Worm (Caenorhabditis elegans): ENCODE results near the gene C36B7.1.

Gene C36B7.1

DNA sequence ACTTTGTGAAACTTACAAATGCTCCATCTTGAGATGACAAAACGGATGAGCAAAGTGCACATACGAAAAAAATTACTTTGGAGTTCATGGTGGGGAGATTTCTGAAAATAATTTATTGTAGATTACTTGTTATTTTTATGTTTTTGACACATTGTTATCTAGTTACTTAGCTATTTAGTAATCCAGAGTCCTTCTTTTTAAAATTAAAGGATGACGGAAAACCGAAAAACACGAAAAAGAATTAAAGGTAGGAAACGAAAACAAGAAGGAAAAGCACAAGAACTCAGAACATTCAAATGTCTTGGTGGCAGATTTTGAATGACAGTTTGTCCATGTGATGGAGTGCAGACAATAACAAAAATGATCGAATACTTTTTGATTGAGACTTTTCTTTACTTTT is 4.2 kb downstream of the C36B7.1 start, which contains the start of gene hen-1:
TSS of gene hen-1 (minus strand) at position 101 of the 400 bp plus-strand sequence.
- TF ChIP-seq dao-5 (tag; optimal IDR thresholded peaks at IDR 0.05) (no peak), W03F9.2 (tag; optimal IDR thresholded peaks at IDR 0.05) (no peak), him-1 (tag; optimal IDR thresholded peaks at IDR 0.05) (no peak)

DNA sequence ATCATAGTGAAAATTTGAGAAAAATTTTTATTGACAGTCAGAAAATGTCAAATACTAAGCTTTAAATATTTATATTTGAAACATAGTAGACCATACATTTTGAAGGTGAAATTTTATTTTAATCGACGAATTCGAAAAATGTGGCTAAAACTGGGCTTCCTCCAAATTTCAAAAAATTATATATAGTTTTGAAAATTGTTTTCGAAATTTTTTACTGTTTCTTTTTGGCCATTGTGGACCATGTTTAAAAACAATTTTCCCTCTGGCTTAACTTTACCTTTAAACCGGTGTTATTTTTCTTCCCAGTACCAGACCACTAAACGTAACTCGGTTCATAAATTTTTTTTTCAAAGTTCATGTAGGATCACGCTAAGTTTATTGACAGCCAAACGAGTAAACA is 10.0 kb downstream of the C36B7.1 start:
- TF ChIP-seq W03F9.2 (tag; optimal IDR thresholded peaks at IDR 0.05) (no peak), dao-5 (tag; optimal IDR thresholded peaks at IDR 0.05) (no peak), him-1 (tag; optimal IDR thresholded peaks at IDR 0.05) (no peak)

DNA sequence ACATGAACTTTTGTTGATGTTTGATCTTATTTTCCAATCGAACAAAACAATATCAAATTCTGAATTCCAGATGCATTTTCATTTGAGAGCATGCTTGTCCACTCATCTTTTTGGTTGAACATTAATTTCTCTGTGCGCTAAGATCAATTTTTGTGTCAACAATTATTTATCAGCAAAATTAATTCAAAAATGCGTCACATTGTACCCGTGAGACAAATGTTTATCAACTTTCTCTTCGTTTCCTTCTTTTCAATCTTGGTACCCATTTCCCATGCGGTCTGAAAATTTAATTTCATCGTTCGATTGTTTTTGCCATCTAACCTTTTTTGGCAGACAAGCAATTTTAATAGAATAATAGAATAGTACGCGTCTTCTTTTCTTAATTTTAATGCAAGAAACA is 11.4 kb downstream of the C36B7.1 start:
- no peak for TF ChIP-seq dao-5 (tag; optimal IDR thresholded peaks at IDR 0.05)
- no peak for TF ChIP-seq W03F9.2 (tag; optimal IDR thresholded peaks at IDR 0.05)
- TF ChIP-seq him-1 (tag; optimal IDR thresholded peaks at IDR 0.05): no peak

DNA sequence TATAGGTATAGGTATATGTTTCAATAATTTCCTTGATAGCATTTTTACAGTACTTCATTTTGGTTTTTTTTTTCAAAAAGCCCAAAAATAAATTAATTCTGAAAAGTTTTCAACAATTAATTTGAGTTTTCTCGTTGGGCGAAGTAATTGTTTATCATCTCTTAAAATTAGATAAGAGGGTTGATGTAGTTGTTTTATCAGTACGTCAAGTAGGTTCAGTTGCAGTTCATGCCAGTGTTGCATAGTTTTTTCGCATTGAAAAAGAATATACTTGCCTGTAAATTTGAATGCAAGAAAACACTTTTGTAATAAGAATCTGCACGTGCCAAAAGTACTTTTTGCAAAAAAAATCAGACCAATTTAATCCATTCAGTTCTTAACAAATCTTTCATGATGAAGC is 12.5 kb downstream of the C36B7.1 start:
- TF ChIP-seq him-1 (tag; optimal IDR thresholded peaks at IDR 0.05) (no peak), W03F9.2 (tag; optimal IDR thresholded peaks at IDR 0.05) (no peak), dao-5 (tag; optimal IDR thresholded peaks at IDR 0.05) (no peak)

DNA sequence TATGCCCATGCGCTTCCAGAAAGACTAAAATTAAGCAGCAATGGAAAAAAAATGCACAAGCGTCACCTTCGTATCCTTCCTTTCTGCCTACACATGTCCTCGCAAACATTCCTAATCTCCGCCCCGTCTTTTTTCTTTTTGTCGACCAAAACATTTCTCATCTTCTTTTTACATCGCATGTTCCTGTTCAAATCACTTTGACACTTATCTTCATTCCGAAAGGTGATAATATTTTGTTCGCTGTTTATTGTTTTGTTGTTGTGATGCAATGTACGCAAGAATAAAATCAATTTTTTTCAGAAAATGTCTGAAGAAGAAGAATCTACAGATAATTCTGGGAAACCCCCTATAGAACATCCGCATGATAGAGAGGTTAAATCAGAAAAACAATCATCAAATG is 13.7 kb downstream of the C36B7.1 start, which contains the start of gene ist-1:
TSS of gene ist-1 (plus strand) at position 301 of the 400 bp plus-strand sequence.
- TF ChIP-seq W03F9.2 (tag; optimal IDR thresholded peaks at IDR 0.05): no peak

DNA sequence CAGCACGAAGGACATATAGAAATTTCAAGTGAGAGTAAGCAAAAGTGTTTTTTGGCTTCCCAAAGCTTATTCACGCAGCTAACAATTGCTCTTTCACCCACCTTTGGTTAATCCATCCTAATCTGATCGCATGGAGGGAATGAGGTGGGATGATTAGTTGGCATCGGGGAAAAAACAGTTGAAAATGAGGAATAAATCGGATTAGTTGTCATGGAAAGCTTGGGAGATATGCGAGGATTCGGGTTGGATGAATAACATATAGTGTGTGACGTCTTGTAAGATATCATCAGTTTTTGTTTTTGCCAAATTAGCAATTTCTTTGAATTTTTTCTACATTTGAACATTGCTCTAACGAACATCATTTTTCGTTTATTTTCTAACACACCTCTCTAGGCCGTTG is 15.9 kb downstream of the C36B7.1 start:
- no peak for TF ChIP-seq W03F9.2 (tag; optimal IDR thresholded peaks at IDR 0.05)
- no peak for TF ChIP-seq dao-5 (tag; optimal IDR thresholded peaks at IDR 0.05)
- TF ChIP-seq him-1 (tag; optimal IDR thresholded peaks at IDR 0.05): no peak

DNA sequence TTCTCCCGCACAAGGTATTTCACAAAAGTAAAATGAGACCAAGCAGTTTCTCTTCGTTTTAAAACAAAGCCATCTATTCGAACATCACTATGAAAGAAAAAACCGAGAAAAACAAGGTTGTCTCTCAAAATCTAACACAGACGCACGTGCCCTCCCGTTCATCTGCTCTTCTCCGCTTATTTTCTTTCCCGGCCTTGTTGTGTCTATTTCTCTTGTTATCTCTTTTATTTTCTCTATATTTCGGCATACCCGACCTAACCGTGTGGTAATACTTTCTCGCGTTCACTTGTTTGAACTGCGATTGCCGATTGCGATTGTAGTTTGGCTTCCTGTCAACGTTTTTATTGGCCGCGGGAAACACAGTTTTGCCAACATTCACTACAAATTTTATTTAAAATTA is 16.8 kb downstream of the C36B7.1 start:
- TF ChIP-seq W03F9.2 (tag; optimal IDR thresholded peaks at IDR 0.05): no peak
- no peak for TF ChIP-seq him-1 (tag; optimal IDR thresholded peaks at IDR 0.05)
- TF ChIP-seq dao-5 (tag; optimal IDR thresholded peaks at IDR 0.05): no peak

DNA sequence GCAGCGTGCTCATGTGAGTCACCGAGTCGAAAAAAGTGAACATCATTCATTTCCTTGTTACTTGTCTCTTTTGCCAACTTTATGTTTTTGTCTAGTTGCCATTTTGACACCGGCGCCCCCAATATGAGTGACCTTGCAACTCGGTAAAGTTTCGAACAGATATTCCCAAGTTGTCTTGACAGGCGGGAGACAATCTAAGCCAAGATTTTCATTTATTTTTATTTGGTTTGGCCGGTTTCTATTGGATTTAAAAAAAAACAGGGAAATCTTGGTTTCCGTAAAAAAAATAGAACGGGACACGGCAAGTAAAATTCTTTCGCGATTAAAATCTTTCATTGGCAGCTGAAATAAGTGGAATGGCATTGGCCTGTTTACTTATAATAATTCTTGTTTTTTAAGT is 18.5 kb downstream of the C36B7.1 start:
- no peak for TF ChIP-seq W03F9.2 (tag; optimal IDR thresholded peaks at IDR 0.05)
- TF ChIP-seq dao-5 (tag; optimal IDR thresholded peaks at IDR 0.05): no peak
- no peak for TF ChIP-seq him-1 (tag; optimal IDR thresholded peaks at IDR 0.05)

DNA sequence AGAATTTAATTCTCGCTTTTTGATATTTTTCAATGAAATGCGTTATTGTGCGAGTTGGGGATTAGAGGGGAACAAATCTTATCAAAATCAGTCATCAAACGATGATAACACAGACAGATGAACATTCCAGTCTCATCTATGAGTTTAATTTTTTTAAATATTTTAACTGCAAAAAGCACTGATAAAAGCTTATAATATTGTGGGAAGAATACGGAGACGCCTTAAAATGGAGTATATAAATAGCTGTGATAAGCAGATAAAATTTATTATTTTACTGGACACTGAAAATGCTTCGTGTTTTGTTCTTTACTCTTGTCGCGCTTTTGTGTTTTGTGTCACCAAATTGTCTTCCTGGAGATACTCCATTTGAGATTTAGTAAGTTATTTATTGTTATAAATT is 26.9 kb downstream of the C36B7.1 start, which contains the start of gene clec-86:
TSS of gene clec-86 (plus strand) at position 262 of the 400 bp plus-strand sequence.
- TF ChIP-seq W03F9.2 (tag; optimal IDR thresholded peaks at IDR 0.05): no peak
- TF ChIP-seq him-1 (tag; optimal IDR thresholded peaks at IDR 0.05): no peak
- TF ChIP-seq dao-5 (tag; optimal IDR thresholded peaks at IDR 0.05): no peak

DNA sequence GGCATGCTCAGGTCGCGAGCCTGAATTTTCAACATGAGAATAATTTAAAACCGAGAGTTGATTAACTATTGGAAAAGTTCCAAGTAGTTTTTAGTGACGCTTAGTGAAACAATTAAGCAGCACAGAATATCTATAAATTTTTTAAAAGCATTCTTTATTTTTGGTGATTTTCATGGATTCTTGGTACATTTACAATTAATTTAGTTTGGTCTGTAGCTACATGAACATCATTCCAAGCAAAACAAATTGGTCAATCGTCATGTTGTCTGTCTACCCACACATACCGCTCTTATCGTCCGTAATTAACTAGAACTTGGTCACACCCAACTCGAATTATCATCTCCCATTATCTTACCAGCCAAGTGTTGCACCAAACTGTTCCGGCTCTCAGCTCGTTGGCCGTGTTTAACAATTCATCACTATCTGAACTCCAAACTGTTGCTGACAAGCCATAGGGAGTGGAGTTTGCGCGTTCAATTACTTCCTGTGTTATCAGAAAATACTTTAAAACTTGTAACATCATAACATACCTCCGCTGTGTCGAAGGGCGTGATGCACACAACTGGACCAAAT is 28.1 kb downstream of the C36B7.1 start:
- TF ChIP-seq dao-5 (tag; optimal IDR thresholded peaks at IDR 0.05) (no peak), W03F9.2 (tag; optimal IDR thresholded peaks at IDR 0.05) (no peak)

DNA sequence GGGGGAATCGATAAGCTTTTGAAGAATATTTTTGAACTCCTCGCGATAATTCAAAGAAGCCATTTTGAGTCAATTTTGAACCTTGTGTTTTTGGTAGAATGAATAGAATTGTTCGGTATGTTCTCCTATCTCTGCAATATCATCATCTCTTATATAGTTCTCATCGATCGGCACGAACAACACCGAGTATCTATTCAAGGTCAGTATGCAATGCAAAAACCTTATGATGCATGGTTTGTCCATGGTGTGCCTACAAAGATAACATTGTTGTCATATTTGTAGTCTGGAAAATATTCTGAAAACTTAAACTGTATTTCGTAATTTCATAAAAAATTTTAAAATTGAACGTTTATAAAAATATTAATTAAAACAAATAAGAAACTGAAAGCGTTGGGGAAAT is 30.8 kb downstream of the C36B7.1 start, which contains the start of gene alh-10:
TSS of gene alh-10 (minus strand) at position 127 of the 400 bp plus-strand sequence.
- no peak for TF ChIP-seq him-1 (tag; optimal IDR thresholded peaks at IDR 0.05)
- no peak for TF ChIP-seq W03F9.2 (tag; optimal IDR thresholded peaks at IDR 0.05)
- TF ChIP-seq dao-5 (tag; optimal IDR thresholded peaks at IDR 0.05): no peak

DNA sequence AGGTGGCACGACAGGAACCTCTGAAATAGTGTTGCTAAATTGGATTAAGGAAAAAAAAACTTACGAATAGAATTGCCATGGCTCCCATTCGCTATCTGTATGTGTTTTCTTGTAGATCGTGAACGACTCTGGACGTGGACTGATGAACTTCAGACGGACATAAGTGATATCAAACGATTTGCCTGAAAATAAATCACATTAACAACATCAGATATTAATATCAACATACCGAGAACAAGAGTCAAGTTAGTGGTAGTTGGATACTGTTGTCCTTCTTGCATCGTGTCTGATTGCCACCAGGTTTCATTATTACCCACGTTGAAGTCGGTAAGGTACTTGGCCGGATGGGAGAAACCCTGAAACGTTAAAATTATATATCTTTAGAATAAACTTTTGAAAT is 37.0 kb downstream of the C36B7.1 start:
- TF ChIP-seq W03F9.2 (tag; optimal IDR thresholded peaks at IDR 0.05) (no peak), him-1 (tag; optimal IDR thresholded peaks at IDR 0.05) (no peak), dao-5 (tag; optimal IDR thresholded peaks at IDR 0.05) (no peak)

DNA sequence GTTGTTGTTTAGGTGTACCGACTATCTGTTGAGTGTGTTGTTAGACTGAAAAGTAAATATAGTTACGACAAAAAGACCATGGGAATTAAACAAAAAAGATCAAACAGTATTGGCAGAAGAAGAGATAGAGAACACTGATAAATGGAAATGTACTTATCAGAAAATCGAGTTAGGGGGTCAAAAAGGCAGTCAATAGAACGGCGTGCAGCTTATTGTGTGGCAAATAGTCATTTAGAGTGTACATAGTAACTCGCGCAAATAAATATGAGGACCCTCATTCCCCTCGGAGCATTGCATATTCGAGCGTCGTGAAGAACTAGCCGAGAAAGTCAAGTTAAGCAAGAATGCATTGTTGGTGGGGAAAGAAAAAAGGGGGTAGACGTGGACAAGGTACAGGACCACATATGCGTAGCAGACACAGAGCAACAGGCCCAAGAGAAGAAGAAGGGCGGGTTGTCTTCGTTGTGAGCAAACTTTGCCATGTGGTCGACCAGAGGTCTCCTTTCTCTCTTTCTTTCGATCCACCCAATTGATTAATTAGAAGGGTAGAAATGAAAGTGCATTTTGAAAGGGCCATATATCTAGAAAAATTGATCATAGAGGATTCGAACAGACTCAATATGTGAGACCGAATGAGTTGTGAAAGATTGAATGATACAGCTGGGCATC is 38.6 kb downstream of the C36B7.1 start, which contains the start of gene lam-2:
TSS of gene lam-2 (minus strand) at position 51 of the 669 bp plus-strand sequence.
- TF ChIP-seq W03F9.2 (tag; optimal IDR thresholded peaks at IDR 0.05): no peak
- no peak for TF ChIP-seq him-1 (tag; optimal IDR thresholded peaks at IDR 0.05)
- no peak for TF ChIP-seq dao-5 (tag; optimal IDR thresholded peaks at IDR 0.05)

DNA sequence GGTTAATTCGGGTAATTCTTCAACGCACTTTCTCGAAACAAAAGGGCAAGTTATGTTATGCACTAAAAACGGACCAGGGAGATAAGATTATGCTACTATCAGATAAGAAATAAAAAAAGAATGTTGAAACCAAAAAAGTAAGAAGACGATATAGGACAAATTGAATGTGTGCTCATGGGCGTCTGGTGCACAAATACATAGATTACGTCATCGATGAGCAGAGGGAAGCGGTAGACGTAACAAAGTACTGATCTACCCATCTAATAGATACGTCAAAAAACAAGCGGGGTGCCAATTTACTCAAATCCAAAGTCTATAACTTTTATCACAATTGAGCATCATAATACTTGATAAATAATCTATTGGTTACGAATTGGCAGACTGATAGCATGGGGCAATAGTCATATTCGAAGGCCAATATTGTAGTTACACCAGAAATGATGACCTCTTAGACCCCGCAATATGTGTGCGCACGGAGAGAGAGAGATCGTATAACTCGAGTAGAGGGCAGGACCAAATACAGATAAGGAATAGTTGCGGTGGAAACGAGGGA is 39.4 kb downstream of the C36B7.1 start:
- TF ChIP-seq him-1 (tag; optimal IDR thresholded peaks at IDR 0.05): no peak
- no peak for TF ChIP-seq W03F9.2 (tag; optimal IDR thresholded peaks at IDR 0.05)
- TF ChIP-seq dao-5 (tag; optimal IDR thresholded peaks at IDR 0.05): no peak

Data from whole organism, L4/young adult.